Worm (Caenorhabditis elegans) whole organism, L3 larva: ENCODE data around the gene C06H5.11.
"Not testable (repeated sequence)": the region's sequence is repeated elsewhere in the genome, so short reads cannot be mapped to it uniquely, and the experiment has no call there.

Experiments
- ZK546.5 ChIP-seq: sonication (generic microtip); optimal IDR thresholded peaks from 2 replicates; lab custom pipeline; 2017; ENCODE audit warnings: missing biosample characterization, missing genetic modification characterization
- aly-2 ChIP-seq: fragments of 150-350 bp; optimal IDR thresholded peaks from 2 replicates; lab custom pipeline; 2014; ENCODE audit warnings: missing biosample characterization, missing genetic modification characterization
- ama-1 ChIP-seq: fragments of 150-350 bp; optimal IDR thresholded peaks from 2 replicates; lab custom pipeline; 2018
- ceh-16 ChIP-seq: sonication (generic microtip); optimal IDR thresholded peaks from 2 replicates; lab custom pipeline; 2017; ENCODE audit warnings: missing biosample characterization, missing genetic modification characterization
- ceh-28 ChIP-seq: fragments of 150-350 bp; optimal IDR thresholded peaks from 2 replicates; lab custom pipeline; 2014; ENCODE audit warnings: missing biosample characterization, missing genetic modification reagents, missing genetic modification characterization
- ceh-82 ChIP-seq: fragments of 150-350 bp; optimal IDR thresholded peaks from 2 replicates; lab custom pipeline; 2014; ENCODE audit warnings: missing biosample characterization, missing genetic modification characterization
- ceh-9 ChIP-seq: sonication (generic microtip); optimal IDR thresholded peaks from 2 replicates; lab custom pipeline; 2018; ENCODE audit warnings: missing biosample characterization, missing genetic modification characterization
- daf-12 ChIP-seq: fragments of 150-350 bp; optimal IDR thresholded peaks from 2 replicates; lab custom pipeline; 2014; ENCODE audit warnings: missing biosample characterization, missing genetic modification reagents, missing genetic modification characterization
- egl-5 ChIP-seq: fragments of 150-350 bp; optimal IDR thresholded peaks from 2 replicates; lab custom pipeline; 2017; ENCODE audit warnings: missing biosample characterization, missing genetic modification reagents, missing genetic modification characterization, inconsistent platforms
- elt-1 ChIP-seq: fragments of 150-350 bp; optimal IDR thresholded peaks from 2 replicates; lab custom pipeline; 2014; ENCODE audit warnings: missing biosample characterization, missing genetic modification characterization
- elt-2 ChIP-seq: sonication (generic microtip); optimal IDR thresholded peaks from 2 replicates; lab custom pipeline; 2016; ENCODE audit warnings: missing genetic modification reagents, mild to moderate bottlenecking, missing genetic modification characterization, missing compliant biosample characterization
- eor-1 ChIP-seq, 2 experiments: fragments of 150-350 bp; optimal IDR thresholded peaks; 2 replicates each; lab custom pipeline; 2014 to 2018; ENCODE audit warnings: missing biosample characterization in 2 of 2, missing genetic modification characterization in 2 of 2
- fkh-10 ChIP-seq: sonication (generic microtip); optimal IDR thresholded peaks from 2 replicates; lab custom pipeline; 2017; ENCODE audit warnings: missing biosample characterization, missing genetic modification reagents, missing genetic modification characterization
- fkh-2 ChIP-seq: fragments of 150-350 bp; optimal IDR thresholded peaks from 2 replicates; lab custom pipeline; 2014; ENCODE audit warnings: missing biosample characterization, missing genetic modification reagents, missing genetic modification characterization
- fos-1 ChIP-seq: fragments of 150-350 bp; optimal IDR thresholded peaks from 2 replicates; lab custom pipeline; 2014; ENCODE audit warnings: missing biosample characterization, missing genetic modification characterization
- hmg-11 ChIP-seq: sonication (generic microtip); optimal IDR thresholded peaks from 2 replicates; lab custom pipeline; 2016; ENCODE audit warnings: missing genetic modification characterization, missing compliant biosample characterization
- jun-1 ChIP-seq: fragments of 150-350 bp; optimal IDR thresholded peaks from 2 replicates; lab custom pipeline; 2014; ENCODE audit warnings: missing biosample characterization, missing genetic modification reagents, missing genetic modification characterization
- lin-15B ChIP-seq: fragments of 150-350 bp; optimal IDR thresholded peaks from 2 replicates; lab custom pipeline; 2014; ENCODE audit warnings: missing biosample characterization, missing genetic modification characterization
- lin-39 ChIP-seq: fragments of 150-350 bp; optimal IDR thresholded peaks from 2 replicates; lab custom pipeline; 2018; ENCODE audit warnings: missing biosample characterization, missing genetic modification reagents, missing genetic modification characterization
- mdl-1 ChIP-seq: fragments of 150-350 bp; optimal IDR thresholded peaks from 2 replicates; lab custom pipeline; 2014; ENCODE audit warnings: missing biosample characterization, missing genetic modification characterization
- nfya-1 ChIP-seq: sonication (generic microtip); optimal IDR thresholded peaks from 2 replicates; lab custom pipeline; 2017; ENCODE audit warnings: missing genetic modification characterization, mild to moderate bottlenecking, missing compliant biosample characterization, antibody characterized with exemption, moderate library complexity; ENCODE audit not compliant: insufficient read depth
- nhr-11 ChIP-seq: fragments of 150-350 bp; optimal IDR thresholded peaks from 2 replicates; lab custom pipeline; 2014; ENCODE audit warnings: missing biosample characterization, missing genetic modification characterization
- nhr-12 ChIP-seq: fragments of 150-350 bp; optimal IDR thresholded peaks from 2 replicates; lab custom pipeline; 2014; ENCODE audit warnings: missing biosample characterization, missing genetic modification characterization
- nhr-23 ChIP-seq: fragments of 150-350 bp; optimal IDR thresholded peaks from 2 replicates; lab custom pipeline; 2014; ENCODE audit warnings: missing biosample characterization, missing genetic modification reagents, missing genetic modification characterization
- nhr-237 ChIP-seq: fragments of 150-350 bp; optimal IDR thresholded peaks from 2 replicates; lab custom pipeline; 2014; ENCODE audit warnings: missing biosample characterization, missing genetic modification characterization
- nhr-25 ChIP-seq: sonication (generic microtip); optimal IDR thresholded peaks from 2 replicates; lab custom pipeline; 2017; ENCODE audit warnings: missing biosample characterization, missing genetic modification characterization
- nhr-43 ChIP-seq: sonication (generic microtip); optimal IDR thresholded peaks from 2 replicates; lab custom pipeline; 2016; ENCODE audit warnings: mild to moderate bottlenecking, missing genetic modification characterization, missing compliant biosample characterization; ENCODE audit not compliant: poor library complexity, severe bottlenecking
- nhr-76 ChIP-seq: fragments of 150-350 bp; sonication (generic microtip); optimal IDR thresholded peaks from 5 replicates; lab custom pipeline; 2014; ENCODE audit warnings: missing biosample characterization, missing genetic modification characterization
- nhr-77 ChIP-seq: fragments of 150-350 bp; optimal IDR thresholded peaks from 2 replicates; lab custom pipeline; 2014; ENCODE audit warnings: missing biosample characterization, missing genetic modification characterization
- pha-4 ChIP-seq: fragments of 150-350 bp; optimal IDR thresholded peaks from 2 replicates; lab custom pipeline; 2014; ENCODE audit warnings: missing biosample characterization, missing genetic modification reagents, missing genetic modification characterization
- sea-2 ChIP-seq: fragments of 150-350 bp; sonication (generic microtip); optimal IDR thresholded peaks from 4 replicates; lab custom pipeline; 2014; ENCODE audit warnings: missing biosample characterization, missing genetic modification reagents, missing genetic modification characterization
- skn-1 ChIP-seq: fragments of 150-350 bp; optimal IDR thresholded peaks from 2 replicates; lab custom pipeline; 2014; ENCODE audit warnings: missing biosample characterization, missing genetic modification characterization
- snpc-4 ChIP-seq: fragments of 150-350 bp; optimal IDR thresholded peaks from 2 replicates; lab custom pipeline; 2014; ENCODE audit warnings: missing biosample characterization, missing genetic modification characterization
- tbx-2 ChIP-seq: sonication (generic microtip); optimal IDR thresholded peaks from 2 replicates; lab custom pipeline; 2016; ENCODE audit warnings: mild to moderate bottlenecking, missing genetic modification characterization, missing compliant biosample characterization
- unc-62 ChIP-seq: fragments of 150-350 bp; sonication (generic microtip); optimal IDR thresholded peaks from 4 replicates; lab custom pipeline; 2014; ENCODE audit warnings: missing biosample characterization, missing genetic modification reagents, missing genetic modification characterization
- ztf-4 ChIP-seq: fragments of 150-350 bp; optimal IDR thresholded peaks from 2 replicates; lab custom pipeline; 2014; ENCODE audit warnings: missing biosample characterization, missing genetic modification characterization

C06H5.11 gene

ce11 chrV:17924095-17925000 is 30.5 kb upstream of the C06H5.11 start, which contains the start of gene usp-50:
Gene usp-50, plus strand, starts transcription at chrV:17924916.
- not testable (repeated sequence) for TF ChIP-seq nhr-76 (tag; lab: Kevin White, UChicago); unc-62; ama-1 (lab: Kevin White, UChicago)

ce11 chrV:17921423-17921822 is 27.6 kb upstream of the C06H5.11 start, which contains the start of gene E01B7.2:
Gene E01B7.2, plus strand, starts transcription at chrV:17921772.
- TF ChIP-seq lin-15B (tag; lab: Kevin White, UChicago) (peak; percentile 82), skn-1 (tag; lab: Kevin White, UChicago) (peak; percentile 96), nhr-237 (tag; lab: Kevin White, UChicago) (no peak), snpc-4 (tag; lab: Kevin White, UChicago) (peak; percentile 47), elt-2 (tag; lab: Kevin White, UChicago) (peak; percentile 21), unc-62 (no peak), ztf-4 (tag; lab: Kevin White, UChicago) (no peak), nhr-76 (tag; lab: Kevin White, UChicago) (no peak), eor-1 (tag; optimal IDR thresholded peaks at IDR 0.05; lab: Kevin White, UChicago) (peak in 1 of 2 experiments; percentile 56), ceh-16 (no peak), nhr-11 (tag; lab: Kevin White, UChicago) (no peak), ceh-82 (tag; lab: Kevin White, UChicago) (peak; percentile 71), aly-2 (tag; lab: Kevin White, UChicago) (no peak), mdl-1 (tag; lab: Kevin White, UChicago) (no peak), pha-4 (tag; lab: Kevin White, UChicago) (peak; percentile 86), tbx-2 (tag; lab: Kevin White, UChicago) (no peak), daf-12 (tag; lab: Kevin White, UChicago) (no peak), elt-1 (no peak), ZK546.5 (tag; lab: Kevin White, UChicago) (no peak), lin-39 (tag; lab: Kevin White, UChicago) (peak; percentile 35), fos-1 (no peak), hmg-11 (tag; lab: Kevin White, UChicago) (peak; percentile 48), ceh-28 (tag; lab: Kevin White, UChicago) (peak; percentile 64), nhr-43 (tag; lab: Kevin White, UChicago) (no peak), nhr-25 (tag; lab: Kevin White, UChicago) (peak; percentile 47), nhr-23 (tag; lab: Kevin White, UChicago) (peak; percentile 89), nfya-1 (tag; lab: Kevin White, UChicago) (peak; percentile 75), nhr-77 (no peak), jun-1 (peak; percentile 40), fkh-10 (GFP tag; lab: Kevin White, UChicago) (peak; percentile 24)

ce11 chrV:17918726-17919125 is 24.9 kb upstream of the C06H5.11 start, which contains the start of gene C06H5.8:
Gene C06H5.8, plus strand, starts transcription at chrV:17919026.
- TF ChIP-seq ama-1 (lab: Kevin White, UChicago), result no peak
- no peak for TF ChIP-seq ceh-9 (tag; lab: Kevin White, UChicago)
- TF ChIP-seq hmg-11 (tag; lab: Kevin White, UChicago), result no peak
- no peak for TF ChIP-seq unc-62
- TF ChIP-seq, all 47 proteins: peak for 0

- no peak for TF ChIP-seq egl-5 (tag; lab: Kevin White, UChicago)
These were observed 16.2 kb upstream of the C06H5.11 start, which contains the start of gene dcar-1 for ce11 chrV:17910019-17910418. Gene dcar-1, plus strand, starts transcription at chrV:17910319.

- TF ChIP-seq nhr-23 (tag; lab: Kevin White, UChicago) (peak; percentile 50), nhr-25 (tag; lab: Kevin White, UChicago) (peak; percentile 56), hmg-11 (tag; lab: Kevin White, UChicago) (no peak), ceh-28 (tag; lab: Kevin White, UChicago) (peak; percentile 66), mdl-1 (tag; lab: Kevin White, UChicago) (no peak), nhr-12 (no peak), fkh-2 (tag; lab: Kevin White, UChicago) (no peak), sea-2 (GFP tag; lab: Kevin White, UChicago) (no peak), eor-1 (tag; optimal IDR thresholded peaks at IDR 0.05; lab: Kevin White, UChicago) (no peak)
These were observed 11.9 kb upstream of the C06H5.11 start for ce11 chrV:17905765-17906164.
